Fruit fly (Drosophila melanogaster) whole organism, embryonic: ENCODE measurements around the gene sti.

Experiments used
- BEAF-32 ChIP-seq: fragments of 200-800 bp; sonication (Bioruptor generic); optimal IDR thresholded peaks from 3 replicates; lab custom pipeline; 2017; ENCODE audit warnings: missing biosample characterization, missing genetic modification characterization, mild to moderate bottlenecking, moderate library complexity, missing genetic modification reagents
- Bdp1 ChIP-seq: fragments of 200-800 bp; sonication (Bioruptor generic); optimal IDR thresholded peaks from 3 replicates; lab custom pipeline; 2016; ENCODE audit warnings: missing biosample characterization, missing genetic modification characterization
- Blimp-1 ChIP-seq: fragments of 200-800 bp; sonication (Bioruptor generic); optimal IDR thresholded peaks from 3 replicates; lab custom pipeline; 2018; ENCODE audit warnings: missing biosample characterization, missing genetic modification characterization, mild to moderate bottlenecking, moderate library complexity, missing genetic modification reagents
- Bteb2 ChIP-seq: fragments of 200-800 bp; sonication (Bioruptor generic); optimal IDR thresholded peaks from 2 replicates; lab custom pipeline; 2016; ENCODE audit warnings: missing biosample characterization, missing genetic modification characterization
- CG10462 ChIP-seq: fragments of 200-800 bp; sonication (Bioruptor generic); optimal IDR thresholded peaks from 2 replicates; lab custom pipeline; 2016; ENCODE audit warnings: missing biosample characterization, missing genetic modification characterization
- CG1233 ChIP-seq: fragments of 200-800 bp; sonication (Bioruptor generic); optimal IDR thresholded peaks from 4 replicates; lab custom pipeline; 2018; ENCODE audit warnings: missing biosample characterization, mild to moderate bottlenecking, missing genetic modification characterization
- CG12942 ChIP-seq: fragments of 200-800 bp; sonication (Bioruptor generic); optimal IDR thresholded peaks from 3 replicates; lab custom pipeline; 2016; ENCODE audit warnings: missing biosample characterization, missing genetic modification characterization
- CG14014 ChIP-seq: fragments of 200-800 bp; sonication (Bioruptor generic); IDR thresholded peaks from 2 replicates; pipeline ENCODE4 v1.3.6; 2022; ENCODE audit warnings: missing biosample characterization, missing genetic modification characterization
- CG17361 ChIP-seq: fragments of 200-800 bp; sonication (Bioruptor generic); IDR thresholded peaks from 3 replicates; pipeline ENCODE4 v1.3.6; 2022; ENCODE audit warnings: missing biosample characterization, missing genetic modification characterization
- CG17568 ChIP-seq: fragments of 200-800 bp; sonication (Bioruptor generic); optimal IDR thresholded peaks from 2 replicates; lab custom pipeline; 2018; ENCODE audit warnings: missing biosample characterization, mild to moderate bottlenecking, missing genetic modification characterization, moderate library complexity
- CG18476 ChIP-seq: fragments of 200-800 bp; sonication (Bioruptor generic); optimal IDR thresholded peaks from 2 replicates; lab custom pipeline; 2016; ENCODE audit warnings: missing biosample characterization, mild to moderate bottlenecking, missing genetic modification characterization
- CG32767 ChIP-seq: fragments of 200-800 bp; sonication (Bioruptor generic); IDR thresholded peaks from 2 replicates; pipeline ENCODE4 v1.3.6; 2022; ENCODE audit warnings: missing biosample characterization, missing genetic modification characterization
- CG34224 ChIP-seq: fragments of 200-800 bp; sonication (Bioruptor generic); IDR thresholded peaks from 3 replicates; pipeline ENCODE4 v1.3.6; 2022; ENCODE audit warnings: missing biosample characterization, missing genetic modification characterization; ENCODE audit not compliant: partially characterized antibody
- CG3995 ChIP-seq: fragments of 200-800 bp; sonication (Bioruptor generic); optimal IDR thresholded peaks from 3 replicates; lab custom pipeline; 2016; ENCODE audit warnings: missing biosample characterization, missing genetic modification characterization
- CG43689 ChIP-seq: fragments of 200-800 bp; sonication (Bioruptor generic); IDR thresholded peaks from 2 replicates; pipeline ENCODE4 v1.3.6; 2022; ENCODE audit warnings: missing biosample characterization, missing genetic modification characterization
- CG4707 ChIP-seq: fragments of 200-800 bp; sonication (Bioruptor generic); optimal IDR thresholded peaks from 2 replicates; lab custom pipeline; 2018; ENCODE audit warnings: missing biosample characterization, mild to moderate bottlenecking, missing genetic modification characterization, moderate library complexity
- Fer3 ChIP-seq: fragments of 200-800 bp; sonication (Bioruptor generic); optimal IDR thresholded peaks from 2 replicates; lab custom pipeline; 2018; ENCODE audit warnings: missing biosample characterization, mild to moderate bottlenecking, missing genetic modification characterization, moderate library complexity
- Hsf ChIP-seq: fragments of 200-800 bp; sonication (Bioruptor generic); optimal IDR thresholded peaks from 3 replicates; lab custom pipeline; 2016; ENCODE audit warnings: missing biosample characterization, missing genetic modification characterization
- MTF-1 ChIP-seq: fragments of 200-800 bp; sonication (Bioruptor generic); optimal IDR thresholded peaks from 2 replicates; lab custom pipeline; 2018; ENCODE audit warnings: missing biosample characterization, mild to moderate bottlenecking, missing genetic modification characterization, borderline replicate concordance
- Mad ChIP-seq: fragments of 200-800 bp; sonication (Bioruptor generic); optimal IDR thresholded peaks from 2 replicates; lab custom pipeline; 2016; ENCODE audit warnings: missing biosample characterization, missing genetic modification characterization
- NC2α ChIP-seq: fragments of 200-800 bp; sonication (Bioruptor generic); optimal IDR thresholded peaks from 2 replicates; lab custom pipeline; 2016; ENCODE audit warnings: missing biosample characterization, missing genetic modification characterization
- Nf-YC ChIP-seq: fragments of 200-800 bp; optimal IDR thresholded peaks from 3 replicates; lab custom pipeline; 2019; ENCODE audit warnings: missing biosample characterization, mild to moderate bottlenecking, missing genetic modification characterization, moderate library complexity
- Optix ChIP-seq: fragments of 200-800 bp; sonication (Bioruptor generic); IDR thresholded peaks from 3 replicates; pipeline ENCODE4 v1.3.6; 2022; ENCODE audit warnings: missing biosample characterization, missing genetic modification characterization
- Ptx1 ChIP-seq: fragments of 200-800 bp; sonication (Bioruptor generic); IDR thresholded peaks from 2 replicates; pipeline ENCODE4 v1.3.6; 2022; ENCODE audit warnings: missing biosample characterization, missing genetic modification characterization
- Sox102F ChIP-seq: fragments of 200-800 bp; sonication (Bioruptor generic); optimal IDR thresholded peaks from 2 replicates; lab custom pipeline; 2018; ENCODE audit warnings: missing biosample characterization, mild to moderate bottlenecking, missing genetic modification characterization, moderate library complexity
- Trl ChIP-seq, 3 experiments: fragments of >200 bp in 2 of 3; fragments of 200-800 bp in 1 of 3; sonication (Bioruptor generic) in 1 of 3; optimal IDR thresholded peaks; 2 replicates in 1 of 3; 3 replicates in 2 of 3; lab custom pipeline; 2016 to 2017; ENCODE audit warnings: missing biosample characterization in 1 of 3, missing genetic modification characterization in 1 of 3
- al ChIP-seq: fragments of 200-800 bp; sonication (Bioruptor generic); IDR thresholded peaks from 2 replicates; pipeline ENCODE4 v1.3.6; 2022; ENCODE audit warnings: missing biosample characterization, missing genetic modification characterization
- amos ChIP-seq: fragments of 200-800 bp; sonication (Bioruptor generic); IDR thresholded peaks from 2 replicates; pipeline ENCODE4 v1.3.6; 2022; ENCODE audit warnings: missing biosample characterization, missing genetic modification characterization; ENCODE audit not compliant: partially characterized antibody
- caup ChIP-seq: fragments of 200-800 bp; sonication (Bioruptor generic); optimal IDR thresholded peaks from 3 replicates; lab custom pipeline; 2017; ENCODE audit warnings: missing biosample characterization, mild to moderate bottlenecking, missing genetic modification characterization, moderate library complexity; ENCODE audit not compliant: severe bottlenecking
- chif ChIP-seq, 2 experiments: fragments of 200-800 bp; sonication (Bioruptor generic); optimal IDR thresholded peaks; 3 replicates each; lab custom pipeline; 2016; ENCODE audit warnings: missing biosample characterization in 2 of 2, missing genetic modification characterization in 2 of 2
- chinmo ChIP-seq: fragments of 200-800 bp; sonication (Bioruptor generic); IDR thresholded peaks from 4 replicates; pipeline ENCODE4 v1.3.6; 2022; ENCODE audit warnings: missing biosample characterization, missing genetic modification characterization; ENCODE audit not compliant: partially characterized antibody
- chm ChIP-seq: fragments of 200-800 bp; sonication (Bioruptor generic); IDR thresholded peaks from 2 replicates; pipeline ENCODE4 v1.3.6; 2022; ENCODE audit warnings: missing biosample characterization, missing genetic modification characterization
- ci ChIP-seq: fragments of 200-800 bp; sonication (Bioruptor generic); IDR thresholded peaks from 3 replicates; pipeline ENCODE4 v1.3.6; 2022; ENCODE audit warnings: missing biosample characterization, missing genetic modification characterization
- fd64A ChIP-seq: fragments of 200-800 bp; sonication (Bioruptor generic); optimal IDR thresholded peaks from 3 replicates; lab custom pipeline; 2018; ENCODE audit warnings: missing biosample characterization, mild to moderate bottlenecking, missing genetic modification characterization
- gem ChIP-seq: fragments of 200-800 bp; sonication (Bioruptor generic); optimal IDR thresholded peaks from 2 replicates; lab custom pipeline; 2019; ENCODE audit warnings: missing biosample characterization, mild to moderate bottlenecking, missing genetic modification characterization, moderate library complexity
- insv ChIP-seq, 2 experiments: fragments of 200-800 bp; sonication (Bioruptor generic); optimal IDR thresholded peaks; 3 replicates each; lab custom pipeline; 2016 to 2018; ENCODE audit warnings: missing biosample characterization in 2 of 2, missing genetic modification characterization in 2 of 2
- lbe ChIP-seq: fragments of 200-800 bp; sonication (Bioruptor generic); optimal IDR thresholded peaks from 2 replicates; lab custom pipeline; 2016; ENCODE audit warnings: missing biosample characterization, mild to moderate bottlenecking, missing genetic modification characterization
- oc ChIP-seq: fragments of 200-800 bp; sonication (Bioruptor generic); optimal IDR thresholded peaks from 2 replicates; lab custom pipeline; 2018; ENCODE audit warnings: missing biosample characterization, mild to moderate bottlenecking, missing genetic modification characterization, moderate library complexity
- pnt ChIP-seq: fragments of 200-800 bp; sonication (Bioruptor generic); optimal IDR thresholded peaks from 3 replicates; lab custom pipeline; 2016; ENCODE audit warnings: missing biosample characterization, missing genetic modification characterization
- sc ChIP-seq, 3 experiments: fragments of >200 bp in 2 of 3; fragments of 200-800 bp in 1 of 3; sonication (Bioruptor generic) in 1 of 3; optimal IDR thresholded peaks; 2 replicates in 2 of 3; 3 replicates in 1 of 3; lab custom pipeline; 2017; ENCODE audit warnings: mild to moderate bottlenecking in 1 of 3, missing biosample characterization in 1 of 3, missing genetic modification characterization in 1 of 3, missing genetic modification reagents in 1 of 3
- schlank ChIP-seq: fragments of 200-800 bp; sonication (Bioruptor generic); optimal IDR thresholded peaks from 2 replicates; lab custom pipeline; 2018; ENCODE audit warnings: missing biosample characterization, mild to moderate bottlenecking, missing genetic modification characterization
- sima ChIP-seq: fragments of 200-800 bp; sonication (Bioruptor generic); optimal IDR thresholded peaks from 2 replicates; lab custom pipeline; 2016; ENCODE audit warnings: missing biosample characterization, missing genetic modification characterization
- sna ChIP-seq: fragments of 200-800 bp; sonication (Bioruptor generic); IDR thresholded peaks from 2 replicates; pipeline ENCODE4 v1.3.6; 2022; ENCODE audit warnings: missing biosample characterization, missing genetic modification characterization; ENCODE audit not compliant: partially characterized antibody
- sqz ChIP-seq: fragments of 200-800 bp; sonication (Bioruptor generic); optimal IDR thresholded peaks from 3 replicates; lab custom pipeline; 2018; ENCODE audit warnings: missing biosample characterization, mild to moderate bottlenecking, missing genetic modification characterization
- tgo ChIP-seq: fragments of 200-800 bp; sonication (Bioruptor generic); IDR thresholded peaks from 3 replicates; pipeline ENCODE4 v1.3.6; 2022; ENCODE audit warnings: missing biosample characterization, missing genetic modification characterization
- tna ChIP-seq: fragments of 200-800 bp; sonication (Bioruptor generic); IDR thresholded peaks from 2 replicates; pipeline ENCODE4 v1.3.6; 2022; ENCODE audit warnings: missing biosample characterization, missing genetic modification characterization; ENCODE audit not compliant: partially characterized antibody
- twi ChIP-seq: fragments of 200-800 bp; optimal IDR thresholded peaks from 2 replicates; lab custom pipeline; 2019; ENCODE audit warnings: missing biosample characterization, mild to moderate bottlenecking, missing genetic modification characterization, moderate library complexity
- vnd ChIP-seq: fragments of 200-800 bp; sonication (Bioruptor generic); IDR thresholded peaks from 3 replicates; pipeline ENCODE4 v1.3.6; 2022; ENCODE audit warnings: missing biosample characterization, missing genetic modification characterization; ENCODE audit not compliant: partially characterized antibody

The sti gene

dm6 chr3L:12523941-12524340 is 9.3 kb upstream of the sti start, which contains the start of the genes ver and Gcn5 (continued):
- TF ChIP-seq CG34224 (peak; percentile 24; the same call in 1 of the 3 replicates), insv (GFP tag; optimal IDR thresholded peaks at IDR 0.05; lab: Kevin White, UChicago) (peak in 1 of 2 experiments; percentile 54), caup (GFP tag; lab: Kevin White, UChicago) (peak; percentile 92), ci (peak; percentile 96), Trl (optimal IDR thresholded peaks at IDR 0.05; lab: Kevin White, UChicago) (no peak), Trl (GFP tag; optimal IDR thresholded peaks at IDR 0.05; lab: Kevin White, UChicago) (peak; percentile 86), CG18476 (GFP tag; lab: Kevin White, UChicago) (peak; percentile 92), Ptx1 (peak; percentile 95), Bdp1 (GFP tag; lab: Kevin White, UChicago) (peak; percentile 78), sna (no peak), Hsf (peak; percentile 92), chm (peak; percentile 92), amos (GFP tag; lab: Robert Waterston, UW) (0 out of 2 replicates have a peak, but pooled peaks have one; percentile 25), Blimp-1 (GFP tag; lab: Kevin White, UChicago) (peak; percentile 89), CG17361 (peak; percentile 95), CG1233 (GFP tag; lab: Kevin White, UChicago) (peak; percentile 90), fd64A (GFP tag; lab: Kevin White, UChicago) (peak; percentile 25), al (peak; percentile 93), sqz (peak; percentile 86), Mad (GFP tag; lab: Kevin White, UChicago) (peak; percentile 89), pnt (GFP tag; lab: Kevin White, UChicago) (peak; percentile 77), chif (GFP tag; optimal IDR thresholded peaks at IDR 0.05; lab: Kevin White, UChicago) (peak; percentile 74 to 88), chinmo (GFP tag; lab: Robert Waterston, UW) (no peak), CG43689 (peak; percentile 65; the same call in 1 of the 2 replicates), tgo (peak; percentile 94), twi (tag; lab: Kevin White, UChicago) (peak; percentile 73), vnd (GFP tag; lab: Robert Waterston, UW) (no peak), Sox102F (GFP tag; lab: Kevin White, UChicago) (peak; percentile 95), MTF-1 (GFP tag; lab: Kevin White, UChicago) (peak; percentile 71), CG17568 (GFP tag; lab: Kevin White, UChicago) (no peak), tna (GFP tag; lab: Robert Waterston, UW) (no peak), CG12942 (GFP tag; lab: Kevin White, UChicago) (peak; percentile 86), schlank (tag; lab: Kevin White, UChicago) (peak; percentile 73), sima (GFP tag; lab: Kevin White, UChicago) (no peak), oc (tag; lab: Kevin White, UChicago) (peak; percentile 90), BEAF-32 (GFP tag; lab: Kevin White, UChicago) (peak; percentile 39), CG4707 (GFP tag; lab: Kevin White, UChicago) (peak; percentile 65), CG10462 (GFP tag; lab: Kevin White, UChicago) (peak; percentile 82), gem (peak; percentile 95), CG14014 (GFP tag; lab: Robert Waterston, UW) (peak; percentile 94), Optix (GFP tag; lab: Robert Waterston, UW) (peak; percentile 87), CG3995 (peak; percentile 66), Nf-YC (peak; percentile 75), NC2α (GFP tag; lab: Kevin White, UChicago) (peak; percentile 36), lbe (GFP tag; lab: Kevin White, UChicago) (peak; percentile 99), CG32767 (GFP tag; lab: Robert Waterston, UW) (peak; percentile 90), Fer3 (tag; lab: Kevin White, UChicago) (peak; percentile 92), Bteb2 (GFP tag; lab: Kevin White, UChicago) (peak; percentile 85), sc (optimal IDR thresholded peaks at IDR 0.05; lab: Kevin White, UChicago) (no peak), sc (GFP tag; optimal IDR thresholded peaks at IDR 0.05; lab: Kevin White, UChicago) (peak; percentile 73)
